Fruit fly (Drosophila melanogaster) whole organism, adult: Measurements from ENCODE around the gene CG10237.
A peak's percentile ranks its signal among the peaks of the same experiment; 100 is the strongest.

Experiments
- CG12768 ChIP-seq: fragments of 200-800 bp; sonication (Bioruptor generic); optimal IDR thresholded peaks from 2 replicates; lab custom pipeline; 2017; ENCODE audit warnings: missing biosample characterization, missing genetic modification characterization, mild to moderate bottlenecking, moderate library complexity, missing genetic modification reagents
- CG14711 ChIP-seq: fragments of 200-800 bp; sonication (Bioruptor generic); optimal IDR thresholded peaks from 2 replicates; lab custom pipeline; 2018; ENCODE audit warnings: missing biosample characterization, mild to moderate bottlenecking, missing genetic modification characterization, moderate library complexity
- CG7045 ChIP-seq: fragments of 200-800 bp; sonication (Bioruptor generic); optimal IDR thresholded peaks from 2 replicates; lab custom pipeline; 2017; ENCODE audit warnings: missing biosample characterization, mild to moderate bottlenecking, missing genetic modification characterization
- Clk ChIP-seq: fragments of 200-800 bp; sonication (Bioruptor generic); optimal IDR thresholded peaks from 2 replicates; lab custom pipeline; 2017; ENCODE audit warnings: missing biosample characterization, missing genetic modification characterization
- bab1 ChIP-seq: fragments of 200-800 bp; sonication (Bioruptor generic); optimal IDR thresholded peaks from 3 replicates; lab custom pipeline; 2019; ENCODE audit warnings: missing biosample characterization, mild to moderate bottlenecking, missing genetic modification characterization, moderate library complexity
- kay ChIP-seq: fragments of 200-800 bp; sonication (Bioruptor generic); peaks from one replicate; lab custom pipeline; 2016; ENCODE audit warnings: missing biosample characterization, missing genetic modification characterization, borderline replicate concordance

- TF ChIP-seq CG7045 (GFP tag; lab: Kevin White, UChicago) (peak; percentile 31), bab1 (GFP tag; lab: Kevin White, UChicago) (peak; percentile 2), Clk (GFP tag; lab: Kevin White, UChicago) (peak; percentile 31), CG14711 (tag; lab: Kevin White, UChicago) (peak; percentile 60), CG12768 (GFP tag; lab: Kevin White, UChicago) (peak; percentile 76), kay (peak; percentile 85)
Observed at dm6 chr2L:19433292-19433691, 9.2 kb downstream of the CG10237 start.
